Worm (Caenorhabditis elegans): ENCODE data around the gene mcu-1.

Gene mcu-1

DNA sequence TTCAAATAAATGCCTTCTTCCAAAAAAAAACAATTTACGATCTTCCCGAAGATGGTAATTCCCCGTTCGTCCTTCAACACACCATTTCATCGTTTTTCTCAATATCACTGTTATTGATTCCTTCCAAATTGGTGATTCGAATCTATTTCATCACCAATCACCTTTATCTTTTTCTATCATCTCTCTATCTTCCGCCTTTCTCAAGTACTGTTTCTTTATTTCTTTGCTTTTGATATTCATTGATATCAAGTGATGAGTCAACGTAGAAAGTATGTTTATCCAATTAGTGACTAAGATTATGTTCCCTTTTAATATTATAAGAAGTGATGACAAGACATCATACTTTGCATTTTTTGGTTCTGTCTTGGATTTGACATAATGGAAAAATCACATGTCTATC is 14.8 kb downstream of the mcu-1 start:
- TF ChIP-seq elt-3 (tag; optimal IDR thresholded peaks at IDR 0.05) (peak in 3 of 6 experiments; percentile 4 to 58 (median 14)), mdl-1 (tag; optimal IDR thresholded peaks at IDR 0.05) (no peak), blmp-1 (tag; optimal IDR thresholded peaks at IDR 0.05) (peak; percentile 54), ets-5 (GFP tag; IDR thresholded peaks at IDR 0.05) (no peak)

DNA sequence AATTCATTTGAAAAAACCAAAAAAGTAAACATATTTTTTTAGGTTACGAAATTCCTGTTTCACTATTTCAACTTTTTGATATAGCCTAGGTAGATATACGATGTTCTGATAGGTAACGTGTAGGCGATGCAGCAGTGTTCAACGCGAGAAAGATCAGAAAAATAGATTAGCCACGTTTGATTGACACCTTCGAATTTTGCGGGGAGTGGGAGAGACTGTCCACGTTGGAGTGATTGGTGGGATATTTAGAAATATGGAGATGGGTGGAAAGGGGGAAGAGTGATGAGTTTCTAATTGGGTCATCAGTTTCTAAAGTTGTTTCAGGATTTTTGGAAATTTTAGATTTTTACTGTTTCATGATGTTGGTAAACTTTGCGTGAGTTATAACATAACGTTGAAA is 15.9 kb downstream of the mcu-1 start:
- TF ChIP-seq blmp-1 (tag; optimal IDR thresholded peaks at IDR 0.05) (peak; percentile 9), lin-14 (GFP tag; optimal IDR thresholded peaks at IDR 0.05) (peak; percentile 13), ztf-11 (tag; optimal IDR thresholded peaks at IDR 0.05) (no peak), fos-1 (tag; optimal IDR thresholded peaks at IDR 0.05) (no peak), nhr-47 (tag; optimal IDR thresholded peaks at IDR 0.05) (no peak), Y116A8C.19 (tag; optimal IDR thresholded peaks at IDR 0.05; ENCODE audit: borderline replicate concordance) (no peak)

DNA sequence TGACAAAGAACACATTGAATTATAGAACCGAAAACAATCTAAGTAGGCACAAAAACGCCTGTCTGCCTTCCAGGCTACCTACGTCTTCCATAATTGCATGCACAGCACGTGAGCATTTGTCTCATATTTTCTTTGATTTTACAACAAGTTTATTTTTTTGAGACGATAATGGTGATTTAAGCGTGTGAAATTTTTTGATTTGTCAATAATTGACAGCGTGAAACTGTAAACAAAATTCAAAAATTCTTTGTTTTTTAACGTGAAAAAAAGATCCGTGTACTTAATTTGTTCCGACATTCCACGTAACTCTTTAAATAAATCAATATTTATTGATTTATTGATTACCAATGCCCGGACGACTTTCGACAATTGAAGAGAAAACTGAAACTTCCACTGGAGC is 22.0 kb downstream of the mcu-1 start, which contains the start of gene dhhc-13:
dhhc-13 (plus strand) TSS at position 301 of the 400 bp plus-strand sequence.
- TF ChIP-seq skn-1 (tag; optimal IDR thresholded peaks at IDR 0.05) (no peak), mep-1 (tag; optimal IDR thresholded peaks at IDR 0.05) (no peak), mdl-1 (tag; optimal IDR thresholded peaks at IDR 0.05) (no peak), elt-2 (tag; optimal IDR thresholded peaks at IDR 0.05) (no peak)

DNA sequence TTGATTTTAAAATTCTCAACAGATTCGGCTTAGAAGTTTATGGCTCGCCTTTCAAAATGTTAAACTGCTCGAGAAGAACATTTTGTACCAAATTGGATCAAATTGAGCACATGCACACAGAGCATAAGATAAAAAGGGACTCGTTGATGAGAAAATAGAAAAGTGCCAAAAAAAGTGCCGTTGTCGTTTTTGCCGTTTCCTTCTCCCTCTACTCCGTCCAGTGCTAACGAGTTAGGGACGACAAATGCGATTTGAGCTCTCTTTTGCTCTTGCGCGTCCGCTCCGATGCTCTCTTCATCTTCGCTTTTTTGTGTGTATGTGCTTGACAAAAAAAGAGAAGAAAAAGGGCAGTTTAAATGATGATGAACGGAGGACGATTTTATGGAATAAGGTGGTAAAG is 23.9 kb downstream of the mcu-1 start:
- peak; percentile 95 for TF ChIP-seq fkh-10 (GFP tag; optimal IDR thresholded peaks at IDR 0.05)
- TF ChIP-seq lin-14 (GFP tag; optimal IDR thresholded peaks at IDR 0.05), result peak; percentile 79
- TF ChIP-seq F16B12.6 (tag; optimal IDR thresholded peaks at IDR 0.05), result no peak
- no peak for TF ChIP-seq lin-39 (tag; optimal IDR thresholded peaks at IDR 0.05)
- no peak for TF ChIP-seq mef-2 (tag; optimal IDR thresholded peaks at IDR 0.05)
- TF ChIP-seq nhr-20 (tag; optimal IDR thresholded peaks at IDR 0.05), result no peak
- no peak for TF ChIP-seq fkh-8 (tag; optimal IDR thresholded peaks at IDR 0.05)
- no peak for TF ChIP-seq efl-1 (optimal IDR thresholded peaks at IDR 0.05)
- peak in 1 of 2 experiments; percentile 44 for TF ChIP-seq efl-1 (GFP tag; optimal IDR thresholded peaks at IDR 0.05 in 1 of 2)
- no peak for TF ChIP-seq nhr-12 (tag; optimal IDR thresholded peaks at IDR 0.05)
- no peak for TF ChIP-seq aha-1 (tag; optimal IDR thresholded peaks at IDR 0.05)
- peak; percentile 24 for TF ChIP-seq ces-1 (GFP tag; optimal IDR thresholded peaks at IDR 0.05)

- TF ChIP-seq egl-27 (tag; optimal IDR thresholded peaks at IDR 0.05) (no peak), fkh-8 (tag; optimal IDR thresholded peaks at IDR 0.05) (no peak), skn-1 (tag; optimal IDR thresholded peaks at IDR 0.05) (no peak)
Measured at ce11 chrIV:5903305-5903778, 35.7 kb downstream of the mcu-1 start, which contains the start of gene H04M03.12. Gene H04M03.12, minus strand, starts transcription at chrIV:5903355.

ce11 chrIV:5902730-5903129 is 36.3 kb downstream of the mcu-1 start:
- TF ChIP-seq ztf-11 (tag; optimal IDR thresholded peaks at IDR 0.05) (no peak), isw-1 (GFP tag; IDR thresholded peaks at IDR 0.05) (no peak), unc-62 (GFP tag; optimal IDR thresholded peaks at IDR 0.05) (no peak), zag-1 (tag; optimal IDR thresholded peaks at IDR 0.05) (no peak), ama-1 (optimal IDR thresholded peaks at IDR 0.05) (no peak), hlh-17 (GFP tag; optimal IDR thresholded peaks at IDR 0.05; ENCODE audit: borderline replicate concordance) (no peak), unc-130 (tag; optimal IDR thresholded peaks at IDR 0.05) (no peak), ceh-8 (GFP tag; optimal IDR thresholded peaks at IDR 0.05) (peak; percentile 68), egl-13 (tag; optimal IDR thresholded peaks at IDR 0.05) (no peak), mep-1 (tag; optimal IDR thresholded peaks at IDR 0.05) (no peak), nhr-47 (tag; optimal IDR thresholded peaks at IDR 0.05) (peak; percentile 29), lin-35 (GFP tag; optimal IDR thresholded peaks at IDR 0.05) (no peak), pqm-1 (tag; optimal IDR thresholded peaks at IDR 0.05) (no peak), lin-13 (GFP tag; optimal IDR thresholded peaks at IDR 0.05) (no peak), efl-3 (GFP tag; optimal IDR thresholded peaks at IDR 0.05) (no peak), lin-14 (GFP tag; optimal IDR thresholded peaks at IDR 0.05) (peak; percentile 51), unc-98 (GFP tag; IDR thresholded peaks at IDR 0.05) (no peak), ceh-82 (tag; optimal IDR thresholded peaks at IDR 0.05) (no peak), swsn-7 (tag; optimal IDR thresholded peaks at IDR 0.05) (no peak), pax-3 (tag; optimal IDR thresholded peaks at IDR 0.05) (no peak), mab-9 (GFP tag; IDR thresholded peaks at IDR 0.05) (no peak), fkh-10 (GFP tag; optimal IDR thresholded peaks at IDR 0.05) (no peak)
